Fruit fly (Drosophila melanogaster): Measurements from ENCODE around the gene CG14834.
A peak's percentile ranks its signal among the peaks of the same experiment; 100 is the strongest.

CG14834 gene

dm6 chr3L:7328567-7329253 lies 18.2 kb downstream of the CG14834 start, which contains the start of the genes mrva, CG42307 and mus312 (continued):
- TF ChIP-seq ranshi (GFP tag; IDR thresholded peaks at IDR 0.05) (peak; percentile 77; the same call in 1 of the 2 replicates), CG16813 (GFP tag; IDR thresholded peaks at IDR 0.05; ENCODE audit: partially characterized antibody) (no peak), rib (GFP tag; IDR thresholded peaks at IDR 0.05) (peak; percentile 46), org-1 (GFP tag; optimal IDR thresholded peaks at IDR 0.05) (peak; percentile 66), amos (GFP tag; IDR thresholded peaks at IDR 0.05; ENCODE audit: partially characterized antibody) (peak; percentile 50; the same call in 1 of the 2 replicates), B-H2 (GFP tag; optimal IDR thresholded peaks at IDR 0.05) (peak; percentile 97), Pdp1 (GFP tag; optimal IDR thresholded peaks at IDR 0.05) (peak; percentile 52 to 76), Usf (GFP tag; optimal IDR thresholded peaks at IDR 0.05) (peak; percentile 73), CG14965 (GFP tag; optimal IDR thresholded peaks at IDR 0.05; ENCODE audit: borderline replicate concordance) (no peak), tgo (GFP tag; IDR thresholded peaks at IDR 0.05) (peak; percentile 90), sna (GFP tag; IDR thresholded peaks at IDR 0.05; ENCODE audit: partially characterized antibody) (0 out of 2 replicates have a peak, but pooled peaks have one; percentile 48), Hsf (GFP tag; optimal IDR thresholded peaks at IDR 0.05) (peak; percentile 60), pita (GFP tag; optimal IDR thresholded peaks at IDR 0.05) (no peak), CG3407 (GFP tag; optimal IDR thresholded peaks at IDR 0.05) (no peak), Ada2b (GFP tag; IDR thresholded peaks at IDR 0.05) (peak; percentile 82), Hey (tag; optimal IDR thresholded peaks at IDR 0.05) (no peak), CG15269 (tag; optimal IDR thresholded peaks at IDR 0.05) (peak; percentile 95), lbe (GFP tag; optimal IDR thresholded peaks at IDR 0.05) (peak; percentile 68), Hr3 (GFP tag; optimal IDR thresholded peaks at IDR 0.05) (peak; percentile 90), zen2 (GFP tag; IDR thresholded peaks at IDR 0.05; ENCODE audit: partially characterized antibody) (no peak), HmgD (GFP tag; optimal IDR thresholded peaks at IDR 0.05) (no peak), ftz-f1 (GFP tag; optimal IDR thresholded peaks at IDR 0.05) (no peak), sima (GFP tag; optimal IDR thresholded peaks at IDR 0.05) (no peak), fd96Cb (tag; optimal IDR thresholded peaks at IDR 0.05) (peak; percentile 85), Fer2 (tag; optimal IDR thresholded peaks at IDR 0.05) (peak; percentile 76), NfI (GFP tag; optimal IDR thresholded peaks at IDR 0.05) (peak; percentile 91), ERR (GFP tag; optimal IDR thresholded peaks at IDR 0.05) (no peak), CG12744 (GFP tag; optimal IDR thresholded peaks at IDR 0.05) (peak; percentile 8), CG17361 (GFP tag; IDR thresholded peaks at IDR 0.05) (peak; percentile 96), al (GFP tag; IDR thresholded peaks at IDR 0.05) (peak; percentile 79), Lpt (GFP tag; optimal IDR thresholded peaks at IDR 0.05) (no peak), CG10543 (GFP tag; optimal IDR thresholded peaks at IDR 0.05) (peak; percentile 96), CG42726 (GFP tag; IDR thresholded peaks at IDR 0.05; ENCODE audit: partially characterized antibody) (0 out of 2 replicates have a peak, but pooled peaks have one; percentile 29), gcm2 (GFP tag; optimal IDR thresholded peaks at IDR 0.05) (no peak), psq (GFP tag; optimal IDR thresholded peaks at IDR 0.05) (peak; percentile 68), CG8478 (optimal IDR thresholded peaks at IDR 0.05) (no peak), CG8944 (GFP tag; optimal IDR thresholded peaks at IDR 0.05) (peak; percentile 14), stwl (tag; optimal IDR thresholded peaks at IDR 0.05) (peak; percentile 90), CG15696 (tag; optimal IDR thresholded peaks at IDR 0.05) (peak; percentile 89), CG32532 (GFP tag; IDR thresholded peaks at IDR 0.05) (peak; percentile 91), CG7271 (tag; optimal IDR thresholded peaks at IDR 0.05) (peak; percentile 41), CG10431 (GFP tag; optimal IDR thresholded peaks at IDR 0.05) (peak; percentile 75), cwo (GFP tag; optimal IDR thresholded peaks at IDR 0.05) (peak; percentile 78), toy (GFP tag; IDR thresholded peaks at IDR 0.05) (peak; percentile 59; the same call in 1 of the 2 replicates), ap (GFP tag; IDR thresholded peaks at IDR 0.05) (peak; percentile 53; the same call in 1 of the 2 replicates), CG11560 (tag; IDR thresholded peaks at IDR 0.05) (peak; percentile 70), CG33557 (GFP tag; optimal IDR thresholded peaks at IDR 0.05) (peak; percentile 93), CG14050 (GFP tag; IDR thresholded peaks at IDR 0.05) (peak; percentile 76), slbo (GFP tag; IDR thresholded peaks at IDR 0.05) (peak; percentile 91)
